Fruit fly (Drosophila melanogaster) whole organism, embryonic: ENCODE data around the gene CG34125.
A peak's percentile ranks its signal among the peaks of the same experiment; 100 is the strongest.

Experiments used
- CG10267 ChIP-seq: fragments of 200-800 bp; sonication (Bioruptor generic); optimal IDR thresholded peaks from 2 replicates; lab custom pipeline; 2018; ENCODE audit warnings: missing biosample characterization, mild to moderate bottlenecking, missing genetic modification characterization, moderate library complexity
- CG11085 ChIP-seq: fragments of 200-800 bp; sonication (Bioruptor generic); IDR thresholded peaks from 2 replicates; pipeline ENCODE4 v1.3.6; 2022; ENCODE audit warnings: missing biosample characterization, missing genetic modification characterization
- CG11504 ChIP-seq: fragments of 200-800 bp; sonication (Bioruptor generic); optimal IDR thresholded peaks from 3 replicates; lab custom pipeline; 2019; ENCODE audit warnings: missing biosample characterization, mild to moderate bottlenecking, missing genetic modification characterization, moderate library complexity
- CG12104 ChIP-seq: fragments of 200-800 bp; sonication (Bioruptor generic); optimal IDR thresholded peaks from 3 replicates; lab custom pipeline; 2016; ENCODE audit warnings: missing biosample characterization, missing genetic modification characterization
- CG12659 ChIP-seq: fragments of 200-800 bp; sonication (Bioruptor generic); optimal IDR thresholded peaks from 3 replicates; lab custom pipeline; 2017; ENCODE audit warnings: mild to moderate bottlenecking, missing biosample characterization, missing genetic modification reagents, missing genetic modification characterization
- CG12769 ChIP-seq: fragments of 200-800 bp; sonication (Bioruptor generic); optimal IDR thresholded peaks from 2 replicates; lab custom pipeline; 2019; ENCODE audit warnings: missing biosample characterization, mild to moderate bottlenecking, missing genetic modification characterization, moderate library complexity
- CG15269 ChIP-seq: fragments of 200-800 bp; sonication (Bioruptor generic); optimal IDR thresholded peaks from 2 replicates; lab custom pipeline; 2018; ENCODE audit warnings: missing biosample characterization, mild to moderate bottlenecking, missing genetic modification characterization, moderate library complexity
- CG15514 ChIP-seq: fragments of 200-800 bp; sonication (Bioruptor generic); optimal IDR thresholded peaks from 3 replicates; lab custom pipeline; 2017; ENCODE audit warnings: missing biosample characterization, missing genetic modification characterization, mild to moderate bottlenecking, moderate library complexity, missing genetic modification reagents
- CG17568 ChIP-seq: fragments of 200-800 bp; sonication (Bioruptor generic); optimal IDR thresholded peaks from 2 replicates; lab custom pipeline; 2018; ENCODE audit warnings: missing biosample characterization, mild to moderate bottlenecking, missing genetic modification characterization, moderate library complexity
- CG30020 ChIP-seq: fragments of 200-800 bp; optimal IDR thresholded peaks from 2 replicates; lab custom pipeline; 2019; ENCODE audit warnings: missing biosample characterization, mild to moderate bottlenecking, missing genetic modification characterization, moderate library complexity
- CG31441 ChIP-seq: fragments of 200-800 bp; sonication (Bioruptor generic); IDR thresholded peaks from 2 replicates; pipeline ENCODE4 v1.3.6; 2022; ENCODE audit warnings: missing biosample characterization, missing genetic modification characterization
- CG3847 ChIP-seq: fragments of 200-800 bp; sonication (Bioruptor generic); IDR thresholded peaks from 2 replicates; pipeline ENCODE4 v1.3.6; 2022; ENCODE audit warnings: missing biosample characterization, missing genetic modification characterization
- CG6654 ChIP-seq: fragments of 200-800 bp; sonication (Bioruptor generic); optimal IDR thresholded peaks from 2 replicates; lab custom pipeline; 2017; ENCODE audit warnings: missing biosample characterization, mild to moderate bottlenecking, missing genetic modification characterization
- CG7839 ChIP-seq: fragments of 200-800 bp; sonication (Bioruptor generic); optimal IDR thresholded peaks from 3 replicates; lab custom pipeline; 2018; ENCODE audit warnings: missing biosample characterization, mild to moderate bottlenecking, missing genetic modification characterization, moderate library complexity
- CG7963 ChIP-seq: fragments of 200-800 bp; sonication (Bioruptor generic); IDR thresholded peaks from 3 replicates; pipeline ENCODE4 v1.3.6; 2022; ENCODE audit warnings: missing biosample characterization, missing genetic modification characterization; ENCODE audit not compliant: partially characterized antibody
- CG8281 ChIP-seq: fragments of 200-800 bp; sonication (Bioruptor generic); optimal IDR thresholded peaks from 2 replicates; lab custom pipeline; 2018; ENCODE audit warnings: missing biosample characterization, mild to moderate bottlenecking, missing genetic modification characterization, moderate library complexity
- CG9437 ChIP-seq: fragments of 200-800 bp; sonication (Bioruptor generic); optimal IDR thresholded peaks from 2 replicates; lab custom pipeline; 2018; ENCODE audit warnings: missing biosample characterization, mild to moderate bottlenecking, missing genetic modification characterization
- CoRest ChIP-seq: fragments of 200-800 bp; sonication (Bioruptor generic); optimal IDR thresholded peaks from 3 replicates; lab custom pipeline; 2018; ENCODE audit warnings: missing biosample characterization, mild to moderate bottlenecking, missing genetic modification characterization, moderate library complexity
- E2f1 ChIP-seq: fragments of 200-800 bp; sonication (Bioruptor generic); IDR thresholded peaks from 2 replicates; pipeline ENCODE4 v1.3.6; 2022; ENCODE audit warnings: missing biosample characterization, missing genetic modification characterization
- E2f2 ChIP-seq: fragments of 200-800 bp; sonication (Bioruptor generic); IDR thresholded peaks from 2 replicates; pipeline ENCODE4 v1.3.6; 2022; ENCODE audit warnings: missing biosample characterization, missing genetic modification characterization
- HLHmδ ChIP-seq: fragments of 200-800 bp; sonication (Bioruptor generic); optimal IDR thresholded peaks from 2 replicates; lab custom pipeline; 2018; ENCODE audit warnings: missing biosample characterization, mild to moderate bottlenecking, missing genetic modification characterization, moderate library complexity
- Hsf ChIP-seq: fragments of 200-800 bp; sonication (Bioruptor generic); optimal IDR thresholded peaks from 3 replicates; lab custom pipeline; 2016; ENCODE audit warnings: missing biosample characterization, missing genetic modification characterization
- Lpt ChIP-seq: fragments of >200 bp; optimal IDR thresholded peaks from 2 replicates; lab custom pipeline; 2018; ENCODE audit warnings: missing biosample characterization, missing genetic modification characterization
- Optix ChIP-seq: fragments of 200-800 bp; sonication (Bioruptor generic); IDR thresholded peaks from 3 replicates; pipeline ENCODE4 v1.3.6; 2022; ENCODE audit warnings: missing biosample characterization, missing genetic modification characterization
- Scr ChIP-seq: fragments of 200-800 bp; sonication (Bioruptor generic); IDR thresholded peaks from 2 replicates; pipeline ENCODE4 v1.3.6; 2022; ENCODE audit warnings: missing biosample characterization, missing genetic modification characterization; ENCODE audit not compliant: partially characterized antibody
- Usf ChIP-seq: fragments of 200-800 bp; sonication (Bioruptor generic); optimal IDR thresholded peaks from 2 replicates; lab custom pipeline; 2017; ENCODE audit warnings: missing genotype, missing biosample characterization, missing genetic modification characterization
- amos ChIP-seq: fragments of 200-800 bp; sonication (Bioruptor generic); IDR thresholded peaks from 2 replicates; pipeline ENCODE4 v1.3.6; 2022; ENCODE audit warnings: missing biosample characterization, missing genetic modification characterization; ENCODE audit not compliant: partially characterized antibody
- bbx ChIP-seq: fragments of 200-800 bp; sonication (Bioruptor generic); IDR thresholded peaks from 2 replicates; pipeline ENCODE4 v1.3.6; 2022; ENCODE audit warnings: missing biosample characterization, missing genetic modification characterization; ENCODE audit not compliant: partially characterized antibody
- cad ChIP-seq: fragments of >200 bp; optimal IDR thresholded peaks from 2 replicates; lab custom pipeline; 2017; ENCODE audit warnings: missing biosample characterization, missing genetic modification characterization
- caup ChIP-seq: fragments of 200-800 bp; sonication (Bioruptor generic); optimal IDR thresholded peaks from 3 replicates; lab custom pipeline; 2017; ENCODE audit warnings: missing biosample characterization, mild to moderate bottlenecking, missing genetic modification characterization, moderate library complexity; ENCODE audit not compliant: severe bottlenecking
- ci ChIP-seq: fragments of 200-800 bp; sonication (Bioruptor generic); IDR thresholded peaks from 3 replicates; pipeline ENCODE4 v1.3.6; 2022; ENCODE audit warnings: missing biosample characterization, missing genetic modification characterization
- cwo ChIP-seq: fragments of 200-800 bp; sonication (Bioruptor generic); optimal IDR thresholded peaks from 3 replicates; lab custom pipeline; 2017; ENCODE audit warnings: missing biosample characterization, missing genetic modification characterization, mild to moderate bottlenecking, moderate library complexity, missing genetic modification reagents
- ems ChIP-seq: fragments of 200-800 bp; sonication (Bioruptor generic); optimal IDR thresholded peaks from 3 replicates; lab custom pipeline; 2016; ENCODE audit warnings: missing biosample characterization, missing genetic modification characterization
- eyg ChIP-seq: fragments of 200-800 bp; sonication (Bioruptor generic); optimal IDR thresholded peaks from 3 replicates; lab custom pipeline; 2016; ENCODE audit warnings: missing biosample characterization, missing genetic modification characterization
- fd96Cb ChIP-seq: fragments of 200-800 bp; sonication (Bioruptor generic); optimal IDR thresholded peaks from 2 replicates; lab custom pipeline; 2018; ENCODE audit warnings: missing biosample characterization, mild to moderate bottlenecking, missing genetic modification characterization, moderate library complexity
- gce ChIP-seq: fragments of 200-800 bp; sonication (Bioruptor generic); IDR thresholded peaks from 3 replicates; pipeline ENCODE4 v1.3.6; 2022; ENCODE audit warnings: missing biosample characterization, missing genetic modification characterization
- gcm2 ChIP-seq: fragments of 200-800 bp; sonication (Bioruptor generic); optimal IDR thresholded peaks from 2 replicates; lab custom pipeline; 2016; ENCODE audit warnings: missing biosample characterization, missing genetic modification characterization
- h ChIP-seq: fragments of >200 bp; optimal IDR thresholded peaks from 2 replicates; lab custom pipeline; 2017
- hbn ChIP-seq: fragments of 200-800 bp; sonication (Bioruptor generic); IDR thresholded peaks from 2 replicates; pipeline ENCODE4 v1.3.6; 2022; ENCODE audit warnings: missing biosample characterization, missing genetic modification characterization; ENCODE audit not compliant: partially characterized antibody
- ind ChIP-seq: fragments of 200-800 bp; sonication (Bioruptor generic); optimal IDR thresholded peaks from 3 replicates; lab custom pipeline; 2016; ENCODE audit warnings: missing biosample characterization, missing genetic modification characterization
- nerfin-1 ChIP-seq: fragments of 200-800 bp; sonication (Bioruptor generic); optimal IDR thresholded peaks from 3 replicates; lab custom pipeline; 2019; ENCODE audit warnings: missing biosample characterization, mild to moderate bottlenecking, missing genetic modification characterization, moderate library complexity
- odd ChIP-seq: fragments of 200-800 bp; sonication (Bioruptor generic); optimal IDR thresholded peaks from 2 replicates; lab custom pipeline; 2017; ENCODE audit warnings: missing biosample characterization, mild to moderate bottlenecking, missing genetic modification characterization
- phol ChIP-seq: fragments of 200-800 bp; sonication (Bioruptor generic); optimal IDR thresholded peaks from 3 replicates; lab custom pipeline; 2018; ENCODE audit warnings: missing biosample characterization, mild to moderate bottlenecking, missing genetic modification characterization, moderate library complexity
- rib ChIP-seq: fragments of 200-800 bp; sonication (Bioruptor generic); IDR thresholded peaks from 2 replicates; pipeline ENCODE4 v1.3.6; 2022; ENCODE audit warnings: missing biosample characterization, missing genetic modification characterization
- shn ChIP-seq: fragments of 200-800 bp; sonication (Bioruptor generic); optimal IDR thresholded peaks from 3 replicates; lab custom pipeline; 2016; ENCODE audit warnings: missing biosample characterization, missing genetic modification characterization
- tap ChIP-seq: fragments of 200-800 bp; optimal IDR thresholded peaks from 3 replicates; lab custom pipeline; 2019; ENCODE audit warnings: missing biosample characterization, mild to moderate bottlenecking, missing genetic modification characterization, moderate library complexity
- tgo ChIP-seq: fragments of 200-800 bp; sonication (Bioruptor generic); IDR thresholded peaks from 3 replicates; pipeline ENCODE4 v1.3.6; 2022; ENCODE audit warnings: missing biosample characterization, missing genetic modification characterization
- toy ChIP-seq: fragments of 200-800 bp; sonication (Bioruptor generic); IDR thresholded peaks from 2 replicates; pipeline ENCODE4 v1.3.6; 2022; ENCODE audit warnings: missing biosample characterization, missing genetic modification characterization
- wek ChIP-seq: fragments of 200-800 bp; sonication (Bioruptor generic); optimal IDR thresholded peaks from 3 replicates; lab custom pipeline; 2018; ENCODE audit warnings: missing biosample characterization, mild to moderate bottlenecking, missing genetic modification characterization, moderate library complexity

The CG34125 gene

dm6 chr2L:5009306-5010030, 44.0 kb downstream of the CG34125 start, which contains the start of gene Rtnl1 (continued):
- TF ChIP-seq CG12104 (no peak), eyg (GFP tag; lab: Kevin White, UChicago) (no peak), tgo (GFP tag; lab: Robert Waterston, UW) (no peak), rib (GFP tag; lab: Robert Waterston, UW) (no peak), tap (tag; lab: Kevin White, UChicago) (no peak), nerfin-1 (tag; lab: Kevin White, UChicago) (peak; percentile 16), toy (GFP tag; lab: Robert Waterston, UW) (no peak), CG15514 (GFP tag; lab: Kevin White, UChicago) (peak; percentile 84), Lpt (GFP tag; lab: Kevin White, UChicago) (no peak), gce (GFP tag; lab: Robert Waterston, UW) (no peak), CG9437 (GFP tag; lab: Kevin White, UChicago) (no peak), CG11085 (no peak), cad (no peak), fd96Cb (tag; lab: Kevin White, UChicago) (no peak), ind (GFP tag; lab: Kevin White, UChicago) (peak; percentile 11), CG12659 (GFP tag; lab: Kevin White, UChicago) (peak; percentile 88), HLHmδ (no peak), E2f2 (GFP tag; lab: Robert Waterston, UW) (peak; percentile 93), Optix (GFP tag; lab: Robert Waterston, UW) (no peak), bbx (peak; percentile 90), CoRest (tag; lab: Kevin White, UChicago) (peak; percentile 48), shn (GFP tag; lab: Kevin White, UChicago) (peak; percentile 29), E2f1 (GFP tag; lab: Robert Waterston, UW) (no peak), cwo (no peak), CG7839 (tag; lab: Kevin White, UChicago) (no peak), CG7963 (peak; percentile 88; the same call in 2 of the 3 replicates), odd (GFP tag; lab: Kevin White, UChicago) (no peak), gcm2 (GFP tag; lab: Kevin White, UChicago) (peak; percentile 37), hbn (GFP tag; lab: Robert Waterston, UW) (peak; percentile 95), caup (GFP tag; lab: Kevin White, UChicago) (peak; percentile 8), CG10267 (tag; lab: Kevin White, UChicago) (peak; percentile 65), CG17568 (no peak), CG3847 (peak; percentile 55; the same call in 1 of the 2 replicates), Hsf (GFP tag; lab: Kevin White, UChicago) (peak; percentile 31), h (lab: Kevin White, UChicago) (no peak), CG31441 (GFP tag; lab: Robert Waterston, UW) (no peak), CG6654 (peak; percentile 10), CG11504 (peak; percentile 93), CG30020 (tag; lab: Kevin White, UChicago) (peak; percentile 22), ci (peak; percentile 57; the same call in 2 of the 3 replicates), CG15269 (tag; lab: Kevin White, UChicago) (no peak), ems (GFP tag; lab: Kevin White, UChicago) (no peak), CG12769 (tag; lab: Kevin White, UChicago) (no peak), amos (GFP tag; lab: Robert Waterston, UW) (peak; percentile 96), wek (no peak), Usf (no peak), CG8281 (tag; lab: Kevin White, UChicago) (no peak), phol (tag; lab: Kevin White, UChicago) (peak; percentile 81), Scr (GFP tag; lab: Robert Waterston, UW) (peak; percentile 92)
